In the genomic region with DNA sequence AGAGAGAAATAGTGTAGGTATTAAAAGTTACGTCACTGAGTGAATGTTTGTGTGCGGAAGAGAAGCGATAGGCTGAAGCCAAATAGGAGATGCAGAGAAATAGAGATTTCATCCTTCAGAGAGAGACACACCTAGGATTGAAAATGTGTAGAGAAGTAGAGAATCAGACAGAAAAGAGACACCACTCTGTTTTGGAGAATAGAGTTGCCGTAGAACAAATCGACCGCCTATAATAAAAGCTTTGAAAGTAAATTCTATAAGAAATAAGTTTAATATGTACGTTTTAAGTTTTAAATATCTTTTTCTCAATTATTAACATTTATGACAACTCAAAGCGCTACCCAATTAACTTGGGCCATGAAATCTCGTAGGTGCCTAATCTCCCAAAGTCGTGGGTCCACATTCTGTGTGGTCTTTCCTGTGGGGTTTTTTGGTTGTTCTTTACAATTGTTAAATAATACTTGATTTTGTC, we compare ENCODE assay signal across 4 worm cellular contexts.
TF ChIP-seq lines count a peak whose summit lies in the region.

A gene (plus strand): TSS at position 448 of the 472 bp plus-strand sequence.

TF ChIP-seq in whole organism, L2 larva, 48 proteins besides CTCF, POLR2A, EP300 and RAD21 (continued from another document):
- TF ChIP-seq unc-39 (tag; optimal IDR thresholded peaks at IDR 0.05; lab: Kevin White, UChicago) (no peak), blmp-1 (tag; optimal IDR thresholded peaks at IDR 0.05; lab: Kevin White, UChicago; ENCODE audit: insufficient read depth) (peak; percentile 32), ama-1 (optimal IDR thresholded peaks at IDR 0.05; lab: Kevin White, UChicago) (no peak), ZK546.5 (tag; optimal IDR thresholded peaks at IDR 0.05; lab: Kevin White, UChicago) (no peak), ztf-4 (tag; optimal IDR thresholded peaks at IDR 0.05; lab: Kevin White, UChicago) (no peak), mab-5 (tag; optimal IDR thresholded peaks at IDR 0.05; lab: Kevin White, UChicago) (no peak), nhr-11 (tag; optimal IDR thresholded peaks at IDR 0.05; lab: Kevin White, UChicago) (no peak), lin-39 (tag; optimal IDR thresholded peaks at IDR 0.05; lab: Kevin White, UChicago) (no peak), lin-11 (tag; optimal IDR thresholded peaks at IDR 0.05; lab: Kevin White, UChicago) (no peak), ztf-11 (tag; optimal IDR thresholded peaks at IDR 0.05; lab: Kevin White, UChicago) (no peak), C34F6.9 (tag; optimal IDR thresholded peaks at IDR 0.05; lab: Kevin White, UChicago) (peak; percentile 81), fos-1 (tag; optimal IDR thresholded peaks at IDR 0.05; lab: Kevin White, UChicago) (peak; percentile 77), mbf-1 (tag; optimal IDR thresholded peaks at IDR 0.05; lab: Kevin White, UChicago) (no peak), mdl-1 (tag; optimal IDR thresholded peaks at IDR 0.05; lab: Kevin White, UChicago) (no peak), unc-55 (GFP tag; optimal IDR thresholded peaks at IDR 0.05; lab: Kevin White, UChicago) (peak; percentile 77), nhr-12 (tag; optimal IDR thresholded peaks at IDR 0.05; lab: Kevin White, UChicago) (no peak), snpc-4 (tag; optimal IDR thresholded peaks at IDR 0.05; lab: Kevin White, UChicago) (no peak), ceh-16 (tag; optimal IDR thresholded peaks at IDR 0.05; lab: Kevin White, UChicago) (no peak), sma-9 (GFP tag; optimal IDR thresholded peaks at IDR 0.05; lab: Kevin White, UChicago) (peak; percentile 81), sma-9 (tag; optimal IDR thresholded peaks at IDR 0.05; lab: Kevin White, UChicago) (no peak), lsy-2 (tag; optimal IDR thresholded peaks at IDR 0.05; lab: Kevin White, UChicago) (peak; percentile 51 to 86), dmd-4 (tag; optimal IDR thresholded peaks at IDR 0.05; lab: Kevin White, UChicago) (no peak), nhr-25 (tag; optimal IDR thresholded peaks at IDR 0.05; lab: Kevin White, UChicago) (peak; percentile 79), ceh-82 (tag; optimal IDR thresholded peaks at IDR 0.05; lab: Kevin White, UChicago) (no peak), alr-1 (tag; optimal IDR thresholded peaks at IDR 0.05; lab: Kevin White, UChicago) (no peak), Y55F3AM.14 (GFP tag; optimal IDR thresholded peaks at IDR 0.05; lab: Kevin White, UChicago) (no peak), ztf-1 (GFP tag; conservative IDR thresholded peaks at IDR 0.05; lab: Robert Waterston, UW) (no peak)

TF ChIP-seq in whole organism, L4 larva, 104 proteins besides CTCF, POLR2A, EP300 and RAD21 (continued from another document):
- peak; percentile 87 for TF ChIP-seq mes-2 (tag; optimal IDR thresholded peaks at IDR 0.05; lab: Kevin White, UChicago; ENCODE audit: poor library complexity, severe bottlenecking)
- no peak for TF ChIP-seq Y5F2A.4 (GFP tag; optimal IDR thresholded peaks at IDR 0.05; lab: Kevin White, UChicago)
- TF ChIP-seq hlh-11 (tag; optimal IDR thresholded peaks at IDR 0.05; lab: Kevin White, UChicago), result peak; percentile 80
- TF ChIP-seq rbr-2 (tag; optimal IDR thresholded peaks at IDR 0.05; lab: Kevin White, UChicago), result peak; percentile 67
- TF ChIP-seq sdz-12 (GFP tag; optimal IDR thresholded peaks at IDR 0.05; lab: Kevin White, UChicago), result no peak
- TF ChIP-seq pqm-1 (tag; optimal IDR thresholded peaks at IDR 0.05; lab: Kevin White, UChicago), result peak; percentile 42
- no peak for TF ChIP-seq nhr-25 (tag; optimal IDR thresholded peaks at IDR 0.05; lab: Kevin White, UChicago; ENCODE audit: borderline replicate concordance, insufficient read depth)
- TF ChIP-seq hlh-30 (tag; optimal IDR thresholded peaks at IDR 0.05; lab: Kevin White, UChicago; ENCODE audit: insufficient read depth), result peak; percentile 47
- peak in 1 of 2 experiments; percentile 78 for TF ChIP-seq hif-1 (tag; optimal IDR thresholded peaks at IDR 0.05; lab: Kevin White, UChicago)
- TF ChIP-seq zfp-2 (tag; optimal IDR thresholded peaks at IDR 0.05; lab: Kevin White, UChicago), result no peak
- peak; percentile 55 for TF ChIP-seq duxl-1 (tag; optimal IDR thresholded peaks at IDR 0.05; lab: Kevin White, UChicago; ENCODE audit: poor library complexity)
- TF ChIP-seq lsy-2 (tag; optimal IDR thresholded peaks at IDR 0.05; lab: Kevin White, UChicago), result peak; percentile 37 to 79
- TF ChIP-seq fos-1 (tag; optimal IDR thresholded peaks at IDR 0.05; lab: Kevin White, UChicago), result no peak
- TF ChIP-seq nhr-11 (tag; optimal IDR thresholded peaks at IDR 0.05; lab: Kevin White, UChicago), result peak; percentile 73
- peak; percentile 83 for TF ChIP-seq mep-1 (tag; optimal IDR thresholded peaks at IDR 0.05; lab: Kevin White, UChicago)
- TF ChIP-seq attf-4 (tag; optimal IDR thresholded peaks at IDR 0.05; lab: Kevin White, UChicago), result no peak
- TF ChIP-seq lin-38 (GFP tag; IDR thresholded peaks at IDR 0.05; lab: Robert Waterston, UW), result peak; percentile 57
- peak; percentile 58 for TF ChIP-seq fkh-10 (GFP tag; optimal IDR thresholded peaks at IDR 0.05; lab: Kevin White, UChicago)
- TF ChIP-seq nhr-48 (tag; optimal IDR thresholded peaks at IDR 0.05; lab: Kevin White, UChicago), result peak; percentile 43
- peak; percentile 79 for TF ChIP-seq nhr-28 (tag; optimal IDR thresholded peaks at IDR 0.05; lab: Kevin White, UChicago)
- no peak for TF ChIP-seq daf-16 (GFP tag; optimal IDR thresholded peaks at IDR 0.05; lab: Kevin White, UChicago)
- peak; percentile 42 for TF ChIP-seq daf-16 (tag; optimal IDR thresholded peaks at IDR 0.05; lab: Kevin White, UChicago)
- TF ChIP-seq dmd-9 (GFP tag; IDR thresholded peaks at IDR 0.05; lab: Robert Waterston, UW), result no peak
- TF ChIP-seq ztf-11 (tag; optimal IDR thresholded peaks at IDR 0.05; lab: Kevin White, UChicago), result no peak
- TF ChIP-seq tra-1 (GFP tag; IDR thresholded peaks at IDR 0.05; lab: Robert Waterston, UW), result no peak

TF ChIP-seq in whole organism, late embryonic, 69 proteins besides CTCF, POLR2A, EP300 and RAD21 (continued from another document and continues in another):
- TF ChIP-seq ahr-1 (tag; optimal IDR thresholded peaks at IDR 0.05; lab: Kevin White, UChicago) (peak; percentile 54), pax-1 (tag; optimal IDR thresholded peaks at IDR 0.05; lab: Kevin White, UChicago) (peak; percentile 56), ztf-16 (tag; optimal IDR thresholded peaks at IDR 0.05; lab: Kevin White, UChicago) (peak; percentile 37), dmd-4 (tag; optimal IDR thresholded peaks at IDR 0.05; lab: Kevin White, UChicago; ENCODE audit: borderline replicate concordance) (peak; percentile 34), sdc-2 (tag; optimal IDR thresholded peaks at IDR 0.05; lab: Kevin White, UChicago) (no peak), ets-4 (tag; optimal IDR thresholded peaks at IDR 0.05; lab: Kevin White, UChicago) (peak; percentile 70), gmeb-2 (tag; optimal IDR thresholded peaks at IDR 0.05; lab: Kevin White, UChicago) (no peak), rnt-1 (tag; optimal IDR thresholded peaks at IDR 0.05; lab: Kevin White, UChicago) (peak; percentile 80), tbx-7 (tag; optimal IDR thresholded peaks at IDR 0.05; lab: Kevin White, UChicago) (peak; percentile 84), pha-4 (tag; optimal IDR thresholded peaks at IDR 0.05; lab: Kevin White, UChicago) (no peak), Y22D7AL.16 (tag; optimal IDR thresholded peaks at IDR 0.05; lab: Kevin White, UChicago) (no peak), ceh-19 (GFP tag; optimal IDR thresholded peaks at IDR 0.05; lab: Kevin White, UChicago) (peak; percentile 26), lim-6 (tag; optimal IDR thresholded peaks at IDR 0.05; lab: Kevin White, UChicago) (peak; percentile 77), ceh-2 (tag; optimal IDR thresholded peaks at IDR 0.05; lab: Kevin White, UChicago) (peak; percentile 88), sox-4 (tag; optimal IDR thresholded peaks at IDR 0.05; lab: Kevin White, UChicago) (no peak), nhr-11 (tag; optimal IDR thresholded peaks at IDR 0.05; lab: Kevin White, UChicago) (no peak), ceh-48 (tag; optimal IDR thresholded peaks at IDR 0.05; lab: Kevin White, UChicago) (no peak), fkh-10 (GFP tag; optimal IDR thresholded peaks at IDR 0.05; lab: Kevin White, UChicago) (no peak), K09A11.1 (tag; optimal IDR thresholded peaks at IDR 0.05; lab: Kevin White, UChicago; ENCODE audit: insufficient read depth) (peak; percentile 46), unc-3 (GFP tag; conservative IDR thresholded peaks at IDR 0.05; lab: Robert Waterston, UW) (no peak), unc-3 (tag; optimal IDR thresholded peaks at IDR 0.05; lab: Kevin White, UChicago) (peak; percentile 51), fkh-6 (tag; optimal IDR thresholded peaks at IDR 0.05; lab: Kevin White, UChicago) (peak; percentile 58), ceh-9 (tag; optimal IDR thresholded peaks at IDR 0.05; lab: Kevin White, UChicago) (no peak), dve-1 (tag; optimal IDR thresholded peaks at IDR 0.05; lab: Kevin White, UChicago) (no peak), npax-4 (tag; optimal IDR thresholded peaks at IDR 0.05; lab: Kevin White, UChicago) (no peak), zip-5 (tag; optimal IDR thresholded peaks at IDR 0.05; lab: Kevin White, UChicago) (peak; percentile 93), ttx-3 (tag; optimal IDR thresholded peaks at IDR 0.05; lab: Kevin White, UChicago) (peak; percentile 26), nhr-232 (tag; optimal IDR thresholded peaks at IDR 0.05; lab: Kevin White, UChicago) (no peak), hlh-6 (tag; optimal IDR thresholded peaks at IDR 0.05; lab: Kevin White, UChicago) (peak; percentile 3), pqm-1 (tag; optimal IDR thresholded peaks at IDR 0.05; lab: Kevin White, UChicago) (peak; percentile 78), sox-2 (GFP tag; IDR thresholded peaks at IDR 0.05; lab: Robert Waterston, UW) (no peak), hlh-13 (GFP tag; optimal IDR thresholded peaks at IDR 0.05; lab: Kevin White, UChicago) (no peak), unc-55 (GFP tag; optimal IDR thresholded peaks at IDR 0.05; lab: Kevin White, UChicago) (peak; percentile 19), ceh-6 (GFP tag; optimal IDR thresholded peaks at IDR 0.05; lab: Kevin White, UChicago) (no peak), ceh-14 (tag; optimal IDR thresholded peaks at IDR 0.05; lab: Kevin White, UChicago) (peak; percentile 65), C08G9.2 (tag; optimal IDR thresholded peaks at IDR 0.05; lab: Kevin White, UChicago) (peak; percentile 89), ceh-22 (tag; optimal IDR thresholded peaks at IDR 0.05; lab: Kevin White, UChicago) (no peak), K02D7.2 (tag; optimal IDR thresholded peaks at IDR 0.05; lab: Kevin White, UChicago) (no peak), elt-2 (tag; optimal IDR thresholded peaks at IDR 0.05; lab: Kevin White, UChicago) (peak; percentile 84), unc-42 (tag; optimal IDR thresholded peaks at IDR 0.05; lab: Kevin White, UChicago) (peak; percentile 59), elt-4 (tag; optimal IDR thresholded peaks at IDR 0.05; lab: Kevin White, UChicago) (no peak), hlh-30 (tag; optimal IDR thresholded peaks at IDR 0.05; lab: Kevin White, UChicago; ENCODE audit: insufficient read depth) (no peak)

TF ChIP-seq in whole organism, mixed stage, embryonic, 35 proteins besides CTCF, POLR2A, EP300 and RAD21 (continued from another document):
- TF ChIP-seq bed-3 (GFP tag; optimal IDR thresholded peaks at IDR 0.05; lab: Kevin White, UChicago) (no peak), unc-120 (tag; optimal IDR thresholded peaks at IDR 0.05; lab: Kevin White, UChicago; ENCODE audit: poor library complexity, severe bottlenecking) (peak; percentile 71), nhr-237 (tag; optimal IDR thresholded peaks at IDR 0.05; lab: Kevin White, UChicago) (peak; percentile 63), blmp-1 (tag; optimal IDR thresholded peaks at IDR 0.05; lab: Kevin White, UChicago) (no peak), unc-62 (GFP tag; optimal IDR thresholded peaks at IDR 0.05; lab: Kevin White, UChicago) (peak; percentile 54), elt-1 (tag; optimal IDR thresholded peaks at IDR 0.05; lab: Kevin White, UChicago; ENCODE audit: borderline replicate concordance, insufficient read depth) (no peak)
